Worm (Caenorhabditis elegans) whole organism, late embryonic: Measurements from ENCODE around the gene D1025.1.

Experiments used
- C08G9.2 ChIP-seq: sonication (generic microtip); optimal IDR thresholded peaks from 2 replicates; lab custom pipeline; 2016; ENCODE audit warnings: mild to moderate bottlenecking, missing genetic modification characterization, moderate library complexity, missing compliant biosample characterization
- K02D7.2 ChIP-seq: sonication (generic microtip); optimal IDR thresholded peaks from 2 replicates; lab custom pipeline; 2017; ENCODE audit warnings: mild to moderate bottlenecking, missing genetic modification characterization, missing compliant biosample characterization
- ama-1 ChIP-seq: fragments of 150-350 bp; optimal IDR thresholded peaks from 2 replicates; lab custom pipeline; 2014
- ceh-18 ChIP-seq: sonication (generic microtip); optimal IDR thresholded peaks from 2 replicates; lab custom pipeline; 2016; ENCODE audit warnings: missing genetic modification characterization, missing compliant biosample characterization
- ceh-19 ChIP-seq: fragments of 200-800 bp; sonication (Bioruptor generic); optimal IDR thresholded peaks from 2 replicates; lab custom pipeline; 2018; ENCODE audit warnings: mild to moderate bottlenecking, missing genetic modification characterization, missing compliant biosample characterization
- ceh-2 ChIP-seq: sonication (generic microtip); optimal IDR thresholded peaks from 2 replicates; lab custom pipeline; 2016; ENCODE audit warnings: missing genotype, missing genetic modification characterization, missing compliant biosample characterization
- ceh-30 ChIP-seq: fragments of 150-350 bp; optimal IDR thresholded peaks from 2 replicates; lab custom pipeline; 2014; ENCODE audit warnings: missing biosample characterization, missing genetic modification characterization
- ceh-31 ChIP-seq: sonication (generic microtip); optimal IDR thresholded peaks from 2 replicates; lab custom pipeline; 2016; ENCODE audit warnings: missing genetic modification characterization, missing compliant biosample characterization
- ceh-48 ChIP-seq: sonication (generic microtip); optimal IDR thresholded peaks from 2 replicates; lab custom pipeline; 2016; ENCODE audit warnings: missing genetic modification characterization, inconsistent platforms, missing compliant biosample characterization
- ceh-6 ChIP-seq: fragments of 200-800 bp; sonication (Bioruptor generic); optimal IDR thresholded peaks from 2 replicates; lab custom pipeline; 2018; ENCODE audit warnings: mild to moderate bottlenecking, missing genetic modification characterization, missing compliant biosample characterization
- che-1 ChIP-seq: sonication (generic microtip); optimal IDR thresholded peaks from 2 replicates; lab custom pipeline; 2016; ENCODE audit warnings: mild to moderate bottlenecking, missing genetic modification characterization, missing compliant biosample characterization
- dmd-4 ChIP-seq: sonication (generic microtip); optimal IDR thresholded peaks from 2 replicates; lab custom pipeline; 2016; ENCODE audit warnings: borderline replicate concordance, missing genetic modification characterization, missing compliant biosample characterization
- elt-2 ChIP-seq: sonication (generic microtip); optimal IDR thresholded peaks from 2 replicates; lab custom pipeline; 2016; ENCODE audit warnings: missing genetic modification reagents, missing genetic modification characterization, missing compliant biosample characterization
- ets-4 ChIP-seq: sonication (generic microtip); optimal IDR thresholded peaks from 2 replicates; lab custom pipeline; 2016; ENCODE audit warnings: missing genetic modification characterization, missing compliant biosample characterization
- fkh-10 ChIP-seq: fragments of 150-350 bp; optimal IDR thresholded peaks from 2 replicates; lab custom pipeline; 2014; ENCODE audit warnings: missing biosample characterization, missing genetic modification reagents, missing genetic modification characterization
- fkh-6 ChIP-seq: sonication (generic microtip); optimal IDR thresholded peaks from 2 replicates; lab custom pipeline; 2016; ENCODE audit warnings: missing genetic modification characterization, missing compliant biosample characterization
- hlh-13 ChIP-seq: fragments of 200-800 bp; sonication (Bioruptor generic); optimal IDR thresholded peaks from 2 replicates; lab custom pipeline; 2018; ENCODE audit warnings: mild to moderate bottlenecking, missing genetic modification characterization, missing compliant biosample characterization
- hlh-30 ChIP-seq: sonication (generic microtip); optimal IDR thresholded peaks from 2 replicates; lab custom pipeline; 2017; ENCODE audit warnings: antibody characterized with exemption, missing genetic modification characterization, missing compliant biosample characterization; ENCODE audit not compliant: insufficient read depth
- hlh-6 ChIP-seq: sonication (generic microtip); optimal IDR thresholded peaks from 2 replicates; lab custom pipeline; 2016; ENCODE audit warnings: missing genotype, missing genetic modification characterization, missing compliant biosample characterization
- odd-2 ChIP-seq: sonication (generic microtip); optimal IDR thresholded peaks from 2 replicates; lab custom pipeline; 2017; ENCODE audit warnings: antibody characterized with exemption, mild to moderate bottlenecking, missing genetic modification characterization, missing compliant biosample characterization
- pag-3 ChIP-seq: sonication (generic microtip); optimal IDR thresholded peaks from 2 replicates; lab custom pipeline; 2016; ENCODE audit warnings: missing compliant biosample characterization, missing genetic modification characterization, borderline replicate concordance
- pha-2 ChIP-seq: sonication (generic microtip); optimal IDR thresholded peaks from 2 replicates; lab custom pipeline; 2017; ENCODE audit warnings: mild to moderate bottlenecking, missing genetic modification characterization, missing compliant biosample characterization
- pha-4 ChIP-seq: fragments of 150-350 bp; optimal IDR thresholded peaks from 2 replicates; lab custom pipeline; 2018; ENCODE audit warnings: missing biosample characterization, missing genetic modification reagents, missing genetic modification characterization
- pros-1 ChIP-seq: fragments of 150-350 bp; optimal IDR thresholded peaks from 2 replicates; lab custom pipeline; 2014; ENCODE audit warnings: missing biosample characterization, missing genetic modification reagents, missing genetic modification characterization
- ref-2 ChIP-seq: sonication (generic microtip); optimal IDR thresholded peaks from 2 replicates; lab custom pipeline; 2016; ENCODE audit warnings: missing genetic modification characterization, missing compliant biosample characterization
- rnt-1 ChIP-seq: sonication (generic microtip); optimal IDR thresholded peaks from 2 replicates; lab custom pipeline; 2016; ENCODE audit warnings: missing genetic modification characterization, missing compliant biosample characterization
- sdc-2 ChIP-seq: sonication (generic microtip); optimal IDR thresholded peaks from 2 replicates; lab custom pipeline; 2016; ENCODE audit warnings: missing genotype, missing genetic modification characterization, missing compliant biosample characterization
- sox-2 ChIP-seq: fragments of 200-800 bp; sonication (Bioruptor generic); IDR thresholded peaks from 2 replicates; pipeline ENCODE4 v1.3.6; 2022; ENCODE audit warnings: missing genetic modification reagents, missing genetic modification characterization, missing compliant biosample characterization
- sox-4 ChIP-seq: sonication (generic microtip); optimal IDR thresholded peaks from 2 replicates; lab custom pipeline; 2017; ENCODE audit warnings: mild to moderate bottlenecking, missing genetic modification characterization, inconsistent platforms, missing compliant biosample characterization
- syd-9 ChIP-seq: sonication (generic microtip); optimal IDR thresholded peaks from 2 replicates; lab custom pipeline; 2016; ENCODE audit warnings: mild to moderate bottlenecking, missing genetic modification characterization, moderate library complexity, missing compliant biosample characterization
- ttx-3 ChIP-seq: sonication (generic microtip); optimal IDR thresholded peaks from 2 replicates; lab custom pipeline; 2016; ENCODE audit warnings: missing genetic modification reagents, missing genetic modification characterization, missing compliant biosample characterization
- unc-42 ChIP-seq: sonication (generic microtip); optimal IDR thresholded peaks from 2 replicates; lab custom pipeline; 2016; ENCODE audit warnings: missing genotype, missing genetic modification characterization, missing compliant biosample characterization
- unc-55 ChIP-seq: sonication (generic microtip); optimal IDR thresholded peaks from 2 replicates; lab custom pipeline; 2017; ENCODE audit warnings: missing biosample characterization, missing genetic modification reagents, missing genetic modification characterization
- unc-86 ChIP-seq: sonication (generic microtip); optimal IDR thresholded peaks from 2 replicates; lab custom pipeline; 2016; ENCODE audit warnings: missing genetic modification characterization, missing compliant biosample characterization
- zip-5 ChIP-seq: sonication (generic microtip); optimal IDR thresholded peaks from 2 replicates; lab custom pipeline; 2016; ENCODE audit warnings: missing genetic modification characterization, missing compliant biosample characterization
- ztf-16 ChIP-seq: sonication (generic microtip); optimal IDR thresholded peaks from 2 replicates; lab custom pipeline; 2017; ENCODE audit warnings: missing genetic modification characterization, missing compliant biosample characterization

D1025.1 gene

DNA sequence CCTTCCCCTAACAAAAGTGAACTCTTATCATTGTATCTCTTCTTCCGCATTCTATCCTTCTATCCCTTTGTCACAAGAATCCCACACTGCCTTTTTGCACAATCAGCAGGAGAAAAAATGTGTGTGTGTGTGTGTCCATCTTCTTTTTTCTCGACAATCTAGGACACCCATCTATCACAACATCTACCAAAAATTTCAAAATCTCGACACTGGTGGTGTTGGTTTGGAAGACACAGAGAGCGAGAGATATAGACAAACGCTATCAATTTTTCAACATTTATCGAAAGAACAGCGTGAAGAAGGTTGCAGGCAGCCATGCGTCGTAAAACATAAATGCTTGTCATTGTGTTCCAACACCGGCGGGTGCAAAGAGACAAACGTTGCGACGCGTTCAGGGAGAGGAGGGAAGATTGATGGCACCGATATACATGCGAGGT, 11.7 kb upstream of the D1025.1 start:
- TF ChIP-seq ceh-19 (GFP tag; lab: Kevin White, UChicago), result no peak
- peak; percentile 38 for TF ChIP-seq unc-55
- peak; percentile 36 for TF ChIP-seq rnt-1 (tag; lab: Kevin White, UChicago)
- TF ChIP-seq fkh-10 (GFP tag; lab: Kevin White, UChicago), result no peak
- no peak for TF ChIP-seq sox-2
- peak; percentile 61 for TF ChIP-seq ceh-18 (tag; lab: Kevin White, UChicago)
- TF ChIP-seq sdc-2 (tag; lab: Kevin White, UChicago), result no peak
- TF ChIP-seq fkh-6 (tag; lab: Kevin White, UChicago), result no peak
- TF ChIP-seq K02D7.2, result no peak

- TF ChIP-seq pha-2 (no peak), ets-4 (tag; lab: Kevin White, UChicago) (no peak), rnt-1 (tag; lab: Kevin White, UChicago) (no peak), syd-9 (tag; lab: Kevin White, UChicago) (no peak), pros-1 (tag; lab: Kevin White, UChicago) (no peak), pha-4 (tag; lab: Kevin White, UChicago) (no peak), odd-2 (tag; lab: Kevin White, UChicago) (no peak)
Observed at ce11 chrX:14510358-14510757, 10.2 kb upstream of the D1025.1 start.

- TF ChIP-seq hlh-30 (tag; lab: Kevin White, UChicago) (no peak), unc-55 (no peak), ttx-3 (no peak), C08G9.2 (tag; lab: Kevin White, UChicago) (no peak)
Observed at ce11 chrX:14512817-14513216, 7.7 kb upstream of the D1025.1 start, which contains the start of gene fbxa-141. Gene fbxa-141, minus strand, starts transcription at chrX:14512917.

- peak; percentile 24 for TF ChIP-seq sdc-2 (tag; lab: Kevin White, UChicago)
- TF ChIP-seq ttx-3, result peak; percentile 32
- peak; percentile 95 for TF ChIP-seq ceh-48 (tag; lab: Kevin White, UChicago)
- TF ChIP-seq K02D7.2, result no peak
- no peak for TF ChIP-seq che-1 (tag; lab: Kevin White, UChicago)
- peak; percentile 77 for TF ChIP-seq unc-42 (tag; lab: Kevin White, UChicago)
Observed at ce11 chrX:14513462-14513861, 7.1 kb upstream of the D1025.1 start.

DNA sequence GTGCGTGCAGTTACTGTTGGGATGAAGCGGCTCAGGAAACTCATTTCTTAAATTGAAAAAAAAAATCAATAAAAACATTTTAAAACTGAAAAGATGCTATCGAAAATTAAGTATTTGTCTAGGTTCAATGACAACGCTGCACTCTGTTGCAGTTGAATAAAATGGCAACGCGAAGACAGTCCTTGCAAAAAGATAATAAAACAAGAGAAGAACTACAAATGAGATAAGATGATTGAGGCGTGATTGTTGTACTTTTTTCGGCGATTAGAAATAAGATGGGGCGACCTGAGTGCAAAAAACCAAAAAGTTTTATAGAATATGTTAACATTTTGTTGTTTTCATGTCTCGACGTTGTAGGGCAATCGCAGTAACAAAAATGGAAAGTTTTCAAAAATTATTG, 5.5 kb upstream of the D1025.1 start, which contains the start of gene gcsh-1:
Gene gcsh-1, minus strand, starts transcription at position 46 of the 400 bp plus-strand sequence.
- TF ChIP-seq unc-42 (tag; lab: Kevin White, UChicago), result no peak
- TF ChIP-seq ceh-18 (tag; lab: Kevin White, UChicago), result no peak
- no peak for TF ChIP-seq ceh-6 (GFP tag; lab: Kevin White, UChicago)
- no peak for TF ChIP-seq ceh-2
- TF ChIP-seq ceh-48 (tag; lab: Kevin White, UChicago), result no peak
- TF ChIP-seq rnt-1 (tag; lab: Kevin White, UChicago), result no peak
- peak; percentile 53 for TF ChIP-seq elt-2 (tag; lab: Kevin White, UChicago)
- TF ChIP-seq ref-2 (tag; lab: Kevin White, UChicago), result no peak

DNA sequence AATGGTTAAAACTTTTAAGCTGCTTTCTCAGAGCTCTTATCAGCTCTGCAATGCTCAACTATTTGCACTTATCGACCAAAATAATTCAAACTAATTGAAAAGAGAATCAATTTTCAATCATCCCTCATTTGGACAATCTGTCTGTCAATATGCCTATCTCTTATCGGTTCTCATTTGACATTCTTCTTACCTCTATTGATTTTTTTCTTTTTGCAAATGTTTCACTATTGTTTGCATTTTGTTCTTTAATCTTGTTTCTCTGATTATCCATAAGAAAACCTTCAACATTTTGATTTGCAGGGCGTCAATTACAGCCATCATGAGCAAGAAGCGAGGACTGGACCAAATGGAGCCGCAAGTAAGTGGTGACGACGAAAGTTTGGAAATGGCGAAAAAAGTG, 4.0 kb upstream of the D1025.1 start, which contains the start of gene D1025.10:
Gene D1025.10, plus strand, starts transcription at position 301 of the 400 bp plus-strand sequence.
- no peak for TF ChIP-seq sox-4
- no peak for TF ChIP-seq pag-3 (tag; lab: Kevin White, UChicago)
- TF ChIP-seq hlh-13 (GFP tag; lab: Kevin White, UChicago), result no peak
- no peak for TF ChIP-seq dmd-4 (tag; lab: Kevin White, UChicago)
- no peak for TF ChIP-seq ttx-3
- no peak for TF ChIP-seq ztf-16
- TF ChIP-seq syd-9 (tag; lab: Kevin White, UChicago), result no peak
- no peak for TF ChIP-seq ceh-31
- TF ChIP-seq ceh-30 (tag; lab: Kevin White, UChicago), result no peak
- TF ChIP-seq hlh-6 (tag; lab: Kevin White, UChicago), result no peak
- no peak for TF ChIP-seq unc-86 (tag; lab: Kevin White, UChicago)
- TF ChIP-seq ama-1, result no peak
- TF ChIP-seq zip-5 (tag; lab: Kevin White, UChicago), result no peak
